Worm (Caenorhabditis elegans) whole organism, midembryonic: ENCODE measurements around the gene clec-38.

ENCODE experiments used
- T22C8.4 ChIP-seq: fragments of 200-800 bp; sonication (Bioruptor generic); IDR thresholded peaks from 2 replicates; pipeline ENCODE4 v1.3.6; 2022; ENCODE audit warnings: missing genetic modification characterization, missing compliant biosample characterization
- cog-1 ChIP-seq: sonication (generic microtip); optimal IDR thresholded peaks from 2 replicates; lab custom pipeline; 2016; ENCODE audit warnings: missing genetic modification characterization, missing compliant biosample characterization
- flt-1 ChIP-seq: fragments of 200-800 bp; sonication (Bioruptor generic); IDR thresholded peaks from 2 replicates; pipeline ENCODE4 v1.3.6; 2022; ENCODE audit warnings: missing genetic modification characterization, missing compliant biosample characterization
- klf-2 ChIP-seq: fragments of 200-800 bp; sonication (Bioruptor generic); conservative IDR thresholded peaks from 2 replicates; pipeline ENCODE4 v1.3.6; 2022; ENCODE audit warnings: missing genetic modification reagents, missing genetic modification characterization, missing compliant biosample characterization
- med-1 ChIP-seq: sonication (generic microtip); optimal IDR thresholded peaks from 2 replicates; lab custom pipeline; 2017; ENCODE audit warnings: missing genetic modification characterization, mild to moderate bottlenecking, missing compliant biosample characterization, antibody characterized with exemption, missing genetic modification reagents; ENCODE audit not compliant: insufficient read depth
- ref-1 ChIP-seq: fragments of 200-800 bp; sonication (Bioruptor generic); conservative IDR thresholded peaks from 2 replicates; pipeline ENCODE4 v1.3.6; 2022; ENCODE audit warnings: missing genetic modification reagents, missing genetic modification characterization, missing compliant biosample characterization
- tab-1 ChIP-seq: fragments of 200-800 bp; sonication (Bioruptor generic); IDR thresholded peaks from 2 replicates; pipeline ENCODE4 v1.3.6; 2022; ENCODE audit warnings: missing genetic modification characterization, missing compliant biosample characterization
- ztf-23 ChIP-seq: fragments of 200-800 bp; sonication (Bioruptor generic); IDR thresholded peaks from 2 replicates; pipeline ENCODE4 v1.3.6; 2022; ENCODE audit warnings: missing genetic modification reagents, missing genetic modification characterization, missing compliant biosample characterization
- ztf-29 ChIP-seq: fragments of 200-800 bp; sonication (Bioruptor generic); IDR thresholded peaks from 2 replicates; pipeline ENCODE4 v1.3.6; 2022; ENCODE audit warnings: missing genetic modification reagents, missing genetic modification characterization, missing compliant biosample characterization

The clec-38 gene

ce11 chrV:16699752-16700259 lies 35.6 kb downstream of the clec-38 start, which contains the start of gene Y70C5C.1:
Gene Y70C5C.1 (plus strand): TSS chrV:16700209.
- peak; percentile 73; the same call in 1 of the 2 replicates for TF ChIP-seq flt-1
- no peak for TF ChIP-seq ztf-29
- TF ChIP-seq ztf-23 (GFP tag; lab: Robert Waterston, UW), result peak; percentile 67

ce11 chrV:16697178-16697577 lies 38.2 kb downstream of the clec-38 start, which contains the start of gene srw-41:
Gene srw-41 (plus strand): TSS chrV:16697478.
- TF ChIP-seq flt-1, result no peak
- TF ChIP-seq tab-1 (GFP tag; lab: Robert Waterston, UW), result no peak
- no peak for TF ChIP-seq ztf-29
- no peak for TF ChIP-seq ref-1 (GFP tag; lab: Robert Waterston, UW)
- TF ChIP-seq T22C8.4 (GFP tag; lab: Robert Waterston, UW), result no peak

- TF ChIP-seq ztf-29 (no peak), klf-2 (GFP tag; lab: Robert Waterston, UW) (no peak), med-1 (GFP tag; lab: Kevin White, UChicago) (no peak), flt-1 (no peak), tab-1 (GFP tag; lab: Robert Waterston, UW) (no peak), cog-1 (tag; lab: Kevin White, UChicago) (no peak), ref-1 (GFP tag; lab: Robert Waterston, UW) (no peak), ztf-23 (GFP tag; lab: Robert Waterston, UW) (no peak), T22C8.4 (GFP tag; lab: Robert Waterston, UW) (no peak)
Observed at ce11 chrV:16695499-16695898, 39.9 kb downstream of the clec-38 start.

ce11 chrV:16694538-16694937 lies 40.9 kb downstream of the clec-38 start, which contains the start of gene srz-101:
Gene srz-101 (plus strand): TSS chrV:16694838.
- TF ChIP-seq ref-1 (GFP tag; lab: Robert Waterston, UW) (no peak), klf-2 (GFP tag; lab: Robert Waterston, UW) (no peak), ztf-29 (no peak), flt-1 (no peak), tab-1 (GFP tag; lab: Robert Waterston, UW) (no peak), cog-1 (tag; lab: Kevin White, UChicago) (no peak), T22C8.4 (GFP tag; lab: Robert Waterston, UW) (no peak), ztf-23 (GFP tag; lab: Robert Waterston, UW) (no peak), med-1 (GFP tag; lab: Kevin White, UChicago) (no peak)

ce11 chrV:16693732-16694131 lies 41.7 kb downstream of the clec-38 start, which contains the start of gene srw-42:
Gene srw-42 (minus strand): TSS chrV:16693832.
- no peak for TF ChIP-seq ztf-23 (GFP tag; lab: Robert Waterston, UW)
- TF ChIP-seq ztf-29, result no peak
- TF ChIP-seq T22C8.4 (GFP tag; lab: Robert Waterston, UW), result no peak
- no peak for TF ChIP-seq cog-1 (tag; lab: Kevin White, UChicago)
- no peak for TF ChIP-seq med-1 (GFP tag; lab: Kevin White, UChicago)
- TF ChIP-seq tab-1 (GFP tag; lab: Robert Waterston, UW), result no peak
- no peak for TF ChIP-seq ref-1 (GFP tag; lab: Robert Waterston, UW)
- TF ChIP-seq klf-2 (GFP tag; lab: Robert Waterston, UW), result no peak
- TF ChIP-seq flt-1, result no peak

ce11 chrV:16692988-16693387 lies 42.4 kb downstream of the clec-38 start:
- no peak for TF ChIP-seq T22C8.4 (GFP tag; lab: Robert Waterston, UW)
- no peak for TF ChIP-seq flt-1
- no peak for TF ChIP-seq ztf-29
- TF ChIP-seq ref-1 (GFP tag; lab: Robert Waterston, UW), result no peak
- TF ChIP-seq klf-2 (GFP tag; lab: Robert Waterston, UW), result no peak
- TF ChIP-seq ztf-23 (GFP tag; lab: Robert Waterston, UW), result no peak
- TF ChIP-seq cog-1 (tag; lab: Kevin White, UChicago), result no peak
- no peak for TF ChIP-seq med-1 (GFP tag; lab: Kevin White, UChicago)
- no peak for TF ChIP-seq tab-1 (GFP tag; lab: Robert Waterston, UW)

ce11 chrV:16687227-16687626 lies 48.2 kb downstream of the clec-38 start, which contains the start of gene srz-102:
Gene srz-102 (plus strand): TSS chrV:16687527.
- TF ChIP-seq klf-2 (GFP tag; lab: Robert Waterston, UW) (no peak), ref-1 (GFP tag; lab: Robert Waterston, UW) (no peak), cog-1 (tag; lab: Kevin White, UChicago) (no peak)

ce11 chrV:16685725-16686124 lies 49.7 kb downstream of the clec-38 start, which contains the start of gene srw-43:
Gene srw-43 (plus strand): TSS chrV:16686025.
- no peak for TF ChIP-seq cog-1 (tag; lab: Kevin White, UChicago)
- no peak for TF ChIP-seq klf-2 (GFP tag; lab: Robert Waterston, UW)
- TF ChIP-seq T22C8.4 (GFP tag; lab: Robert Waterston, UW), result no peak
- no peak for TF ChIP-seq ztf-29
- no peak for TF ChIP-seq tab-1 (GFP tag; lab: Robert Waterston, UW)
- no peak for TF ChIP-seq flt-1
- no peak for TF ChIP-seq ztf-23 (GFP tag; lab: Robert Waterston, UW)
- no peak for TF ChIP-seq ref-1 (GFP tag; lab: Robert Waterston, UW)
- no peak for TF ChIP-seq med-1 (GFP tag; lab: Kevin White, UChicago)
